Worm (Caenorhabditis elegans): ENCODE results near the gene Y53F4B.9.
"Not testable (repeated sequence)": the region's sequence is repeated elsewhere in the genome, so short reads cannot be mapped to it uniquely, and the experiment has no call there.

Gene Y53F4B.9

ce11 chrII:15000979-15001378 lies 9.2 kb downstream of the Y53F4B.9 start:
- TF ChIP-seq hsf-1 (GFP tag; IDR thresholded peaks at IDR 0.05) = peak; percentile 94

ce11 chrII:14992598-14992997 lies 17.6 kb downstream of the Y53F4B.9 start, which contains the start of gene Y53F4B.7:
Y53F4B.7 (plus strand) TSS chrII:14992898.
- not testable (repeated sequence) for TF ChIP-seq F49E8.2 (tag; optimal IDR thresholded peaks at IDR 0.05; ENCODE audit: insufficient read depth); ama-1 (optimal IDR thresholded peaks at IDR 0.05); ama-1 (GFP tag; optimal IDR thresholded peaks at IDR 0.05); lin-26 (GFP tag; IDR thresholded peaks at IDR 0.05)

ce11 chrII:14988171-14988570 lies 22.0 kb downstream of the Y53F4B.9 start, which contains the start of gene Y53F4B.43:
Y53F4B.43 (plus strand) TSS chrII:14988471.
- TF ChIP-seq sptf-2 (GFP tag; optimal IDR thresholded peaks at IDR 0.05); let-607 (tag; optimal IDR thresholded peaks at IDR 0.05); die-1 (tag; optimal IDR thresholded peaks at IDR 0.05): not testable (repeated sequence)

ce11 chrII:14983909-14984308 lies 26.3 kb downstream of the Y53F4B.9 start, which contains the start of gene Y53F4B.5:
Y53F4B.5 (minus strand) TSS chrII:14984009.
- TF ChIP-seq lag-1 (GFP tag; IDR thresholded peaks at IDR 0.05) (no peak), zim-3 (tag; optimal IDR thresholded peaks at IDR 0.05) (no peak), nhr-90 (tag; optimal IDR thresholded peaks at IDR 0.05) (no peak), die-1 (tag; optimal IDR thresholded peaks at IDR 0.05) (no peak), hmg-1.2 (GFP tag; IDR thresholded peaks at IDR 0.05) (no peak), gei-17 (GFP tag; optimal IDR thresholded peaks at IDR 0.05) (no peak), bed-2 (GFP tag; IDR thresholded peaks at IDR 0.05) (no peak), rcor-1 (GFP tag; IDR thresholded peaks at IDR 0.05) (no peak), Y56A3A.18 (GFP tag; IDR thresholded peaks at IDR 0.05) (no peak), snpc-4 (GFP tag; optimal IDR thresholded peaks at IDR 0.05) (no peak), snpc-4 (tag; optimal IDR thresholded peaks at IDR 0.05) (no peak), hlh-12 (tag; optimal IDR thresholded peaks at IDR 0.05) (no peak), him-1 (tag; optimal IDR thresholded peaks at IDR 0.05) (no peak), madf-6 (GFP tag; IDR thresholded peaks at IDR 0.05) (no peak), K12H6.12 (tag; optimal IDR thresholded peaks at IDR 0.05) (no peak), sdz-38 (tag; optimal IDR thresholded peaks at IDR 0.05) (no peak)

ce11 chrII:14969320-14969950 lies 40.8 kb downstream of the Y53F4B.9 start, which contains the start of the genes pole-4, nsun-5 and metl-2:
pole-4 (minus strand) TSS chrII:14969354.
nsun-5 (plus strand) TSS chrII:14969617.
metl-2 (plus strand) TSS chrII:14969900.
- no peak for TF ChIP-seq sdz-38 (tag; optimal IDR thresholded peaks at IDR 0.05)
- TF ChIP-seq athp-1 (tag; optimal IDR thresholded peaks at IDR 0.05) = no peak
- no peak for TF ChIP-seq fkh-3 (tag; optimal IDR thresholded peaks at IDR 0.05)
- no peak for TF ChIP-seq F57C9.4 (tag; optimal IDR thresholded peaks at IDR 0.05)
- peak; percentile 20 for TF ChIP-seq lsl-1 (GFP tag; optimal IDR thresholded peaks at IDR 0.05)
- TF ChIP-seq ceh-79 (tag; optimal IDR thresholded peaks at IDR 0.05) = no peak
- no peak for TF ChIP-seq ceh-91 (GFP tag; IDR thresholded peaks at IDR 0.05)
- TF ChIP-seq lin-35 (GFP tag; optimal IDR thresholded peaks at IDR 0.05) = peak in 1 of 3 experiments; percentile 39
- no peak for TF ChIP-seq aptf-2 (GFP tag; conservative IDR thresholded peaks at IDR 0.05)
- no peak for TF ChIP-seq K11D2.4 (GFP tag; IDR thresholded peaks at IDR 0.05)
- TF ChIP-seq rpc-1 (optimal IDR thresholded peaks at IDR 0.05) = no peak
- no peak for TF ChIP-seq rpc-1 (tag; optimal IDR thresholded peaks at IDR 0.05)
- TF ChIP-seq him-1 (tag; optimal IDR thresholded peaks at IDR 0.05) = no peak
- no peak for TF ChIP-seq cebp-1 (GFP tag; IDR thresholded peaks at IDR 0.05)
- TF ChIP-seq cebp-1 (tag; optimal IDR thresholded peaks at IDR 0.05) = no peak
- no peak for TF ChIP-seq xnd-1 (tag; optimal IDR thresholded peaks at IDR 0.05)
- no peak for TF ChIP-seq K12H6.12 (tag; optimal IDR thresholded peaks at IDR 0.05)
- no peak for TF ChIP-seq madf-6 (GFP tag; IDR thresholded peaks at IDR 0.05)
- no peak for TF ChIP-seq nhr-179 (tag; optimal IDR thresholded peaks at IDR 0.05)
- no peak for TF ChIP-seq nfya-2 (GFP tag; IDR thresholded peaks at IDR 0.05)
- no peak for TF ChIP-seq B0261.1 (tag; optimal IDR thresholded peaks at IDR 0.05)
- TF ChIP-seq F57A8.1 (GFP tag; optimal IDR thresholded peaks at IDR 0.05) = no peak
- no peak for TF ChIP-seq ceh-27 (GFP tag; optimal IDR thresholded peaks at IDR 0.05)
- TF ChIP-seq bed-2 (GFP tag; IDR thresholded peaks at IDR 0.05) = no peak
